Fruit fly (Drosophila melanogaster): Measurements from ENCODE around the gene CG34049.

DNA sequence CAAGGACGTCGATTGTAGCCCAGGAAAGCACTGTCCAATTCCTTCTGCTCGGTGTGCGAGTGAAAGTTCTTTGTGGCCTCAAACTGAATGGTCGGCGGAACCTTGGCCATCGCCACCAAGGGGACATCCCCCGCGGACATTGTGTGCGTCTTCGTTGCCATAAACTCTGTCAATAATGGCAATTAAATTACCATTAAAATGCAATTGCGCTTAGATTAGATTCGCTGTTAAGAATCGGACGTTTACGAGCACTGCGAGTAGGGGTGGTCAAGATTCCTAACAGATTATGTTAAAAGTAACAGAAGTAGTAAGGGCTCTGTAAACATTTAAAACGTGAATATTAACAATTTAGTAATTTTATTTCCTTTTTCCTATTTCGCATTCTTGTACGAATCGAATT, 49.1 kb downstream of the CG34049 start, which contains the start of gene daed:
- no peak for TF ChIP-seq Hr78 (GFP tag; optimal IDR thresholded peaks at IDR 0.05)
- TF ChIP-seq foxo (GFP tag; optimal IDR thresholded peaks at IDR 0.05) = no peak
- no peak for TF ChIP-seq Hnf4 (GFP tag; optimal IDR thresholded peaks at IDR 0.05)
- no peak for TF ChIP-seq dsf (GFP tag; optimal IDR thresholded peaks at IDR 0.05; ENCODE audit: borderline replicate concordance)
- TF ChIP-seq Sp1 (GFP tag; optimal IDR thresholded peaks at IDR 0.05) = peak; percentile 50
- TF ChIP-seq fru (GFP tag; optimal IDR thresholded peaks at IDR 0.05) = no peak
- TF ChIP-seq tai (GFP tag; optimal IDR thresholded peaks at IDR 0.05) = no peak

Data from whole organism, wandering third instar larva.